Fruit fly (Drosophila melanogaster): ENCODE results near the gene Diap1.

Gene Diap1

DNA sequence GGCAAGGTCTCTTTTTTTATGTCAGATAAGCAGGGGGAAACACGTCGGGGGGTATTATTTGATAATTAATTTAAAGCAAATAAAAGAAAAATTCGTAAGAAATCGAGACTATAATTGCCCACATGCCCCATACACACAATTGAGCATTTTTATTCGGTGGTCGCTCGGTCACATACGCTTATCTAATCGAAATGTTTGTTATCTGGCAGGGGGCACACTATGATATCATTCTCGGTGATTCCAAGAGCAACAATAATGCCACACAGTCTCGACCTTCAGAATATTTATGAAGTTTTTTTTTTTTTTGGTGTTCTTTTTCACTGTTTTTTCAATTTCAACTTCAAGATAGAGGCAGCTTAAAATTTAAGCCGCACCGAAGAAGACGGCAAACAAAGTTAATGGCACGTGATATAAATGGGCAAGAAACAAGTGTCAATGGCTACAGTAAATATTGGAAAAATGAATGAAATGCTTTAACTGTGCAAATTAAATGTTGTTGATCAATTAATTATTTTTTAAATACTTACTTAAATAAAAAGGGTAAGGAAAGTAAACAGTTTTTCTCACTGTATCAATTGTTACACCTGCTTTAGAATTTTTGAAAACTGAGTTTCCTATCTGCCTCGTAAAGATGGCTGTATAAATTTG, 51.4 kb downstream of the Diap1 start:
- TF ChIP-seq hkb (optimal IDR thresholded peaks at IDR 0.05) (no peak), hkb (GFP tag; IDR thresholded peaks at IDR 0.05) (peak; percentile 49), CG34376 (GFP tag; optimal IDR thresholded peaks at IDR 0.05) (peak; percentile 83), CG12769 (tag; optimal IDR thresholded peaks at IDR 0.05) (peak; percentile 41), NFAT (GFP tag; IDR thresholded peaks at IDR 0.05) (no peak), gce (GFP tag; IDR thresholded peaks at IDR 0.05) (no peak), CG15479 (GFP tag; optimal IDR thresholded peaks at IDR 0.05) (no peak), org-1 (GFP tag; optimal IDR thresholded peaks at IDR 0.05) (no peak), tio (GFP tag; optimal IDR thresholded peaks at IDR 0.05) (peak; percentile 29), CG11696 (GFP tag; IDR thresholded peaks at IDR 0.05) (peak; percentile 57), Lhr (GFP tag; optimal IDR thresholded peaks at IDR 0.05) (no peak), nau (GFP tag; optimal IDR thresholded peaks at IDR 0.05) (peak; percentile 22), ftz-f1 (GFP tag; optimal IDR thresholded peaks at IDR 0.05) (peak; percentile 58), fd3F (GFP tag; optimal IDR thresholded peaks at IDR 0.05) (peak; percentile 41), NK7.1 (GFP tag; optimal IDR thresholded peaks at IDR 0.05) (no peak), C15 (GFP tag; IDR thresholded peaks at IDR 0.05) (0 out of 3 replicates have a peak, but pooled peaks have one; percentile 51), CG2712 (tag; optimal IDR thresholded peaks at IDR 0.05) (peak; percentile 54), grn (GFP tag; optimal IDR thresholded peaks at IDR 0.05) (peak; percentile 48), CG10543 (GFP tag; optimal IDR thresholded peaks at IDR 0.05) (peak; percentile 76), pzg (GFP tag; optimal IDR thresholded peaks at IDR 0.05) (no peak), eyg (GFP tag; optimal IDR thresholded peaks at IDR 0.05) (no peak), exex (tag; optimal IDR thresholded peaks at IDR 0.05) (peak; percentile 97), Mes4 (GFP tag; optimal IDR thresholded peaks at IDR 0.05) (no peak), phol (tag; optimal IDR thresholded peaks at IDR 0.05) (peak; percentile 30), Opbp (GFP tag; IDR thresholded peaks at IDR 0.05; ENCODE audit: partially characterized antibody) (no peak), CG17361 (GFP tag; IDR thresholded peaks at IDR 0.05) (peak; percentile 44; the same call in 1 of the 3 replicates), CG11093 (GFP tag; IDR thresholded peaks at IDR 0.05) (peak; percentile 26; the same call in 1 of the 3 replicates), unpg (GFP tag; optimal IDR thresholded peaks at IDR 0.05) (peak; percentile 59), HHEX (GFP tag; optimal IDR thresholded peaks at IDR 0.05) (peak; percentile 43), CG1832 (GFP tag; optimal IDR thresholded peaks at IDR 0.05) (no peak), Vsx1 (GFP tag; optimal IDR thresholded peaks at IDR 0.05) (peak; percentile 56), CG13296 (GFP tag; optimal IDR thresholded peaks at IDR 0.05) (peak; percentile 68), CG4424 (GFP tag; optimal IDR thresholded peaks at IDR 0.05) (peak; percentile 12), CG3281 (GFP tag; optimal IDR thresholded peaks at IDR 0.05) (peak; percentile 65), Ptx1 (GFP tag; IDR thresholded peaks at IDR 0.05) (no peak; the same call in none of the 2 replicates), CG9215 (GFP tag; IDR thresholded peaks at IDR 0.05) (no peak), CG15696 (tag; optimal IDR thresholded peaks at IDR 0.05) (no peak), sob (GFP tag; IDR thresholded peaks at IDR 0.05) (peak; percentile 67), CG15073 (GFP tag; optimal IDR thresholded peaks at IDR 0.05) (no peak), CG12219 (GFP tag; optimal IDR thresholded peaks at IDR 0.05) (peak; percentile 28), Gug (GFP tag; IDR thresholded peaks at IDR 0.05) (0 out of 4 replicates have a peak, but pooled peaks have one; percentile 2), esg (GFP tag; conservative IDR thresholded peaks at IDR 0.05) (0 out of 2 replicates have a peak, but pooled peaks have one; percentile 13), CG4730 (GFP tag; IDR thresholded peaks at IDR 0.05) (no peak), CG5180 (GFP tag; optimal IDR thresholded peaks at IDR 0.05) (peak; percentile 24), lab (GFP tag; optimal IDR thresholded peaks at IDR 0.05) (peak; percentile 80), row (GFP tag; IDR thresholded peaks at IDR 0.05) (peak; percentile 61; the same call in 2 of the 3 replicates), gro (GFP tag; optimal IDR thresholded peaks at IDR 0.05) (no peak), twi (tag; optimal IDR thresholded peaks at IDR 0.05) (peak; percentile 7), Six4 (GFP tag; optimal IDR thresholded peaks at IDR 0.05) (no peak), CG17359 (tag; optimal IDR thresholded peaks at IDR 0.05) (peak; percentile 3)
